Worm (Caenorhabditis elegans) whole organism, L2 larva: ENCODE data around the gene Y55F3BL.4.

Source experiments
- C34F6.9 ChIP-seq: fragments of 150-350 bp; optimal IDR thresholded peaks from 2 replicates; lab custom pipeline; 2014; ENCODE audit warnings: missing biosample characterization, missing genetic modification characterization
- R02D3.7 ChIP-seq: fragments of 150-350 bp; optimal IDR thresholded peaks from 2 replicates; lab custom pipeline; 2014; ENCODE audit warnings: missing biosample characterization, missing genetic modification characterization
- Y55F3AM.14 ChIP-seq: fragments of 200-800 bp; sonication (Bioruptor generic); optimal IDR thresholded peaks from 2 replicates; lab custom pipeline; 2018; ENCODE audit warnings: mild to moderate bottlenecking, missing genetic modification characterization, missing compliant biosample characterization
- alr-1 ChIP-seq: fragments of 150-350 bp; optimal IDR thresholded peaks from 2 replicates; lab custom pipeline; 2014; ENCODE audit warnings: missing biosample characterization, missing genetic modification characterization
- ama-1 ChIP-seq: fragments of 150-350 bp; optimal IDR thresholded peaks from 2 replicates; lab custom pipeline; 2018; ENCODE audit warnings: inconsistent platforms
- ceh-16 ChIP-seq: fragments of 150-350 bp; optimal IDR thresholded peaks from 2 replicates; lab custom pipeline; 2014; ENCODE audit warnings: missing biosample characterization, missing genetic modification characterization
- ceh-82 ChIP-seq: fragments of 150-350 bp; optimal IDR thresholded peaks from 2 replicates; lab custom pipeline; 2014; ENCODE audit warnings: missing biosample characterization, missing genetic modification characterization
- crh-2 ChIP-seq: sonication (generic microtip); optimal IDR thresholded peaks from 2 replicates; lab custom pipeline; 2017; ENCODE audit warnings: missing biosample characterization, missing genetic modification characterization
- dmd-4 ChIP-seq: sonication (generic microtip); optimal IDR thresholded peaks from 2 replicates; lab custom pipeline; 2017; ENCODE audit warnings: missing biosample characterization, missing genetic modification characterization
- egl-27 ChIP-seq: sonication (generic microtip); optimal IDR thresholded peaks from 3 replicates; lab custom pipeline; 2017; ENCODE audit warnings: missing biosample characterization, missing genetic modification reagents, missing genetic modification characterization
- elt-1 ChIP-seq: fragments of 150-350 bp; optimal IDR thresholded peaks from 2 replicates; lab custom pipeline; 2014; ENCODE audit warnings: missing biosample characterization, missing genetic modification characterization
- gmeb-1 ChIP-seq: fragments of 150-350 bp; optimal IDR thresholded peaks from 2 replicates; lab custom pipeline; 2014; ENCODE audit warnings: missing biosample characterization, missing genetic modification characterization
- lin-11 ChIP-seq: fragments of 150-350 bp; sonication (generic microtip); optimal IDR thresholded peaks from 2 replicates; lab custom pipeline; 2014; ENCODE audit warnings: missing biosample characterization, missing genetic modification characterization, inconsistent platforms, mixed read lengths
- lin-13 ChIP-seq: fragments of 150-350 bp; optimal IDR thresholded peaks from 2 replicates; lab custom pipeline; 2014; ENCODE audit warnings: missing biosample characterization, missing genetic modification reagents, missing genetic modification characterization
- lin-39 ChIP-seq: fragments of 150-350 bp; optimal IDR thresholded peaks from 2 replicates; lab custom pipeline; 2014; ENCODE audit warnings: missing biosample characterization, missing genetic modification reagents, missing genetic modification characterization
- lsy-2 ChIP-seq, 2 experiments: fragments of 150-350 bp in 1 of 2; sonication (generic microtip) in 1 of 2; optimal IDR thresholded peaks; 2 replicates each; lab custom pipeline; 2014 to 2017; ENCODE audit warnings: missing biosample characterization in 2 of 2, missing genetic modification characterization in 2 of 2
- mdl-1 ChIP-seq, 2 experiments: fragments of 150-350 bp in 1 of 2; sonication (generic microtip) in 1 of 2; optimal IDR thresholded peaks; 2 replicates each; lab custom pipeline; 2017; ENCODE audit warnings: missing biosample characterization in 2 of 2, missing genetic modification characterization in 2 of 2
- nhr-10 ChIP-seq: sonication (generic microtip); optimal IDR thresholded peaks from 2 replicates; lab custom pipeline; 2017; ENCODE audit warnings: missing biosample characterization, missing genetic modification characterization
- nhr-11 ChIP-seq: fragments of 150-350 bp; optimal IDR thresholded peaks from 2 replicates; lab custom pipeline; 2014; ENCODE audit warnings: missing biosample characterization, missing genetic modification characterization
- nhr-12 ChIP-seq: fragments of 150-350 bp; optimal IDR thresholded peaks from 2 replicates; lab custom pipeline; 2014; ENCODE audit warnings: missing biosample characterization, missing genetic modification characterization
- nhr-21 ChIP-seq: fragments of 150-350 bp; optimal IDR thresholded peaks from 2 replicates; lab custom pipeline; 2014; ENCODE audit warnings: missing biosample characterization, missing genetic modification characterization
- nhr-25 ChIP-seq: fragments of 150-350 bp; sonication (generic microtip); optimal IDR thresholded peaks from 3 replicates; lab custom pipeline; 2014; ENCODE audit warnings: missing biosample characterization, missing genetic modification characterization
- nhr-6 ChIP-seq: fragments of 150-350 bp; optimal IDR thresholded peaks from 2 replicates; lab custom pipeline; 2014; ENCODE audit warnings: missing biosample characterization, missing genetic modification characterization
- nhr-77 ChIP-seq: fragments of 150-350 bp; optimal IDR thresholded peaks from 2 replicates; lab custom pipeline; 2014; ENCODE audit warnings: missing biosample characterization, missing genetic modification characterization
- peb-1 ChIP-seq: fragments of 150-350 bp; optimal IDR thresholded peaks from 2 replicates; lab custom pipeline; 2014; ENCODE audit warnings: missing biosample characterization, missing genetic modification characterization
- sem-4 ChIP-seq: fragments of 150-350 bp; optimal IDR thresholded peaks from 2 replicates; lab custom pipeline; 2014; ENCODE audit warnings: missing biosample characterization, missing genetic modification reagents, missing genetic modification characterization
- skn-1 ChIP-seq: sonication (generic microtip); optimal IDR thresholded peaks from 2 replicates; lab custom pipeline; 2017; ENCODE audit warnings: missing biosample characterization, missing genetic modification characterization
- sma-3 ChIP-seq: sonication (generic microtip); optimal IDR thresholded peaks from 2 replicates; lab custom pipeline; 2016; ENCODE audit warnings: missing genetic modification reagents, missing genetic modification characterization, missing compliant biosample characterization
- sma-9 ChIP-seq, 2 experiments: fragments of 150-350 bp in 1 of 2; sonication (generic microtip) in 1 of 2; optimal IDR thresholded peaks; 2 replicates each; lab custom pipeline; 2014 to 2016; ENCODE audit warnings: missing genetic modification characterization in 2 of 2, mild to moderate bottlenecking in 1 of 2, missing biosample characterization in 1 of 2, missing compliant biosample characterization in 1 of 2, missing genetic modification reagents in 1 of 2, moderate library complexity in 1 of 2
- unc-39 ChIP-seq: fragments of 150-350 bp; optimal IDR thresholded peaks from 2 replicates; lab custom pipeline; 2014; ENCODE audit warnings: missing biosample characterization, missing genetic modification characterization
- unc-55 ChIP-seq: fragments of 150-350 bp; sonication (generic microtip); optimal IDR thresholded peaks from 3 replicates; lab custom pipeline; 2014; ENCODE audit warnings: missing biosample characterization, missing genetic modification reagents, missing genetic modification characterization
- unc-62 ChIP-seq: fragments of 150-350 bp; optimal IDR thresholded peaks from 2 replicates; lab custom pipeline; 2014; ENCODE audit warnings: missing biosample characterization, missing genetic modification reagents, missing genetic modification characterization
- zag-1 ChIP-seq: fragments of 150-350 bp; optimal IDR thresholded peaks from 2 replicates; lab custom pipeline; 2014; ENCODE audit warnings: missing biosample characterization, missing genetic modification characterization
- ztf-11 ChIP-seq: sonication (generic microtip); optimal IDR thresholded peaks from 2 replicates; lab custom pipeline; 2017; ENCODE audit warnings: missing biosample characterization, missing genetic modification characterization

Gene Y55F3BL.4

DNA sequence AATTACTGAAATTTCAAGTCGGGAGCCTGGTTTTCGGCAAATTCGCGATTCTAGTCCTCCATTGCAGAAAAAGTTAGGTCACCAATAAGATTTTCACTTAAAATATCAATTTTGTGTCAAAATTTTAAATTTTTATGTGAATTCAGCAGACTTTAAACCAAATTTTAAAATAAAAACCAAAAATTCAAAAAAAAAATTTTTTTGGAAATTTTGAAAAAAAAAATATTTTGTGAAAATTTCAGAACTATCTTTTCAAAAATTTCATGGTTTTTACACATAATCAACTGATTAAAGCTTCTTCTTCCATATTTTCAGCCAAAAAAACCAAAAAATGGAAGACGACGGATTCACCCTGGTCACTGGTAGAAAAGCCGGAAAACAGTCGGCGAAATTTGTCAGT lies at the start of gene Y55F3BL.4:
Y55F3BL.4 (plus strand) TSS at position 301 of the 400 bp plus-strand sequence.
- no peak for TF ChIP-seq nhr-10
- no peak for TF ChIP-seq zag-1 (tag; lab: Kevin White, UChicago)
- TF ChIP-seq mdl-1 (tag; optimal IDR thresholded peaks at IDR 0.05; lab: Kevin White, UChicago), result no peak
- no peak for TF ChIP-seq ceh-82
- no peak for TF ChIP-seq ama-1 (lab: Kevin White, UChicago)
- TF ChIP-seq egl-27 (tag; lab: Kevin White, UChicago), result no peak
- no peak for TF ChIP-seq nhr-11
- TF ChIP-seq lin-39, result no peak
- no peak for TF ChIP-seq sem-4 (tag; lab: Kevin White, UChicago)
- TF ChIP-seq sma-9 (GFP tag; optimal IDR thresholded peaks at IDR 0.05; lab: Kevin White, UChicago), result no peak
- no peak for TF ChIP-seq sma-9 (tag; optimal IDR thresholded peaks at IDR 0.05; lab: Kevin White, UChicago)
- TF ChIP-seq peb-1, result no peak
- no peak for TF ChIP-seq elt-1
- no peak for TF ChIP-seq nhr-25 (tag; lab: Kevin White, UChicago)
- TF ChIP-seq dmd-4 (tag; lab: Kevin White, UChicago), result no peak

DNA sequence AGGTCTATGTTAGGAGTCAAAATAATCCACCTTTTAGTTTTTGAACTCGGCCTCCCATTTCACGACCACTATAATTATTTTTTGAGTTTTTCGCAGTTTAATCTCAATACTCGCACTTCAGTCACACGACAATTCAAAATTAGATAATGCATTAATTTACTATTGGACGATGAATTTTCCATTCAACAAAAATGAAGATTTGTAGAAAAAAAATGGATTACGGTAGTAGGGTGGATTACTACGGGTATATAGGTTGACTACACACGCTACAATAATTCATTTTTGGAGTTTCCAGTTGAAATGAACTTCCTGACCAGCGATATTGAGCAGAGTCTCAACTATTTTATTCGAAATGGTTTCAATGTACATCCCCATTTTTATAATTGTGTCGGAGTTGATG lies 48.5 kb upstream of the Y55F3BL.4 start, which contains the start of gene srt-23:
srt-23 (plus strand) TSS at position 301 of the 400 bp plus-strand sequence.
- no peak for TF ChIP-seq nhr-12 (tag; lab: Kevin White, UChicago)
- TF ChIP-seq nhr-11, result no peak
- TF ChIP-seq nhr-21 (tag; lab: Kevin White, UChicago), result no peak
- no peak for TF ChIP-seq lin-11 (tag; lab: Kevin White, UChicago)
- TF ChIP-seq R02D3.7 (tag; lab: Kevin White, UChicago), result no peak

DNA sequence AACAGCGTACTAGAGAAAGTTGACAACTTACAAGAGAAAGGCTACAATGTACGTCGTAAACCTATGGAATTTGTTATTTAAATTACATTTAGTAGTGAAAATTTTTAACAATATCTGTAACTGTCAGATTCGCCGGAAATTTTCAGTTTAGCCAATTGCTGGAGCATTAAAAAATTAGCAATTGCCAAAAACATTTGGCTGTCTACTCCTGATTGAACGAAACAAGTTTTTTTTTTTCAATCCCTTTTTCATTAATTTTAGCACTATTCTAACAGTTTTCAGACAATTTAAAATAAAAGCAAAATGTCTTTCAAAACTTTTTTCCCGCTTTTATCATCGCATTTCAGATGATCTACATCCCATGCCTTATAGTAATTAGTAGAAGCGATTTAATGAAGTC lies 47.9 kb upstream of the Y55F3BL.4 start:
- TF ChIP-seq skn-1 (tag; lab: Kevin White, UChicago), result no peak
- no peak for TF ChIP-seq ztf-11 (tag; lab: Kevin White, UChicago)
- no peak for TF ChIP-seq lin-13 (GFP tag; lab: Kevin White, UChicago)
- TF ChIP-seq gmeb-1 (tag; lab: Kevin White, UChicago), result no peak
- TF ChIP-seq nhr-6 (tag; lab: Kevin White, UChicago), result no peak
- TF ChIP-seq dmd-4 (tag; lab: Kevin White, UChicago), result no peak
- TF ChIP-seq ceh-82, result no peak
- TF ChIP-seq alr-1, result no peak
- TF ChIP-seq nhr-12 (tag; lab: Kevin White, UChicago), result no peak
- TF ChIP-seq ceh-16 (tag; lab: Kevin White, UChicago), result no peak
- no peak for TF ChIP-seq unc-62 (GFP tag; lab: Kevin White, UChicago)
- TF ChIP-seq sma-9 (GFP tag; optimal IDR thresholded peaks at IDR 0.05; lab: Kevin White, UChicago), result no peak
- no peak for TF ChIP-seq sma-9 (tag; optimal IDR thresholded peaks at IDR 0.05; lab: Kevin White, UChicago)
- TF ChIP-seq nhr-11, result no peak
- TF ChIP-seq lsy-2 (tag; optimal IDR thresholded peaks at IDR 0.05; lab: Kevin White, UChicago), result no peak
- no peak for TF ChIP-seq ama-1 (lab: Kevin White, UChicago)
- no peak for TF ChIP-seq sma-3

DNA sequence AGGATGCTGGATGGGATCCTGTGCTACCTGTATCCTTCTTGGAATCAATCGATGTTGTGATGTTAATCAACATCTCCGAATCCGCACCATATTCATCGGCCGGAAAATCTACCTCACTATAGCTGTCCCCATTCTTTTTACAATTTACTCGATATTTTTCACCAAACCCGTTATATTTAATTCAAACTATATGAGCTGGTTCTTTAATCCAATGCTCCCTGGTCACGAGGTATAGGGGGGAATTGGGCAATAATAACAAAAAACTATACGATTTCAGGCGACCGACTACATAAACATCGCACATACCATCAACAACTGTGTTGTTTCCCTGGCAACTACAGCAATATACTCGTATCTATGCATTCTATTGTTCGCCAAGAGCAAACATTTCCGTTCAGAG lies 47.4 kb upstream of the Y55F3BL.4 start:
- no peak for TF ChIP-seq C34F6.9
- no peak for TF ChIP-seq ceh-16 (tag; lab: Kevin White, UChicago)
- no peak for TF ChIP-seq nhr-77 (tag; lab: Kevin White, UChicago)
- TF ChIP-seq lsy-2 (tag; optimal IDR thresholded peaks at IDR 0.05; lab: Kevin White, UChicago), result no peak
- no peak for TF ChIP-seq egl-27 (tag; lab: Kevin White, UChicago)
- TF ChIP-seq lin-39, result no peak
- TF ChIP-seq ama-1 (lab: Kevin White, UChicago), result no peak

DNA sequence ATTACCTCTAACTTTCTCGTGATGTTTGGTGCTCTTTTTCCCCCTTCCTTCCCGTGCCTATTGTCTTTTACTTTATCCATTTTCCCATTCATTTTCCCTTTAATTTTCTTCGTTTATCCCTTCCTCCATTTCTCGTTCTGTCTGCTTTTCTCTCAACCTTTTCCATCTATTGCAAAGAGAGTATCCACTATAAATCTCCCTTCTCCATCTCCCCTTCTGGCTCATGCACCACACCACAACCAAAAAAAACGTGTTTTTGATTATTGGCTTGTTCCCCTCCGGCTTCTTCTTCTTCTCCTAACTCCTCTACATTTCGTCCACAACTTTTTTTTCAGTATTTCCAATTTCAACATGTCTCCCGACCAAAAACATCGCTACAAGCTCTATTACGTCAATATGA lies 44.6 kb upstream of the Y55F3BL.4 start, which contains the start of gene gst-40:
gst-40 (plus strand) TSS at position 236 of the 400 bp plus-strand sequence.
- TF ChIP-seq unc-55 (GFP tag; lab: Kevin White, UChicago) (peak; percentile 23), ztf-11 (tag; lab: Kevin White, UChicago) (no peak)

DNA sequence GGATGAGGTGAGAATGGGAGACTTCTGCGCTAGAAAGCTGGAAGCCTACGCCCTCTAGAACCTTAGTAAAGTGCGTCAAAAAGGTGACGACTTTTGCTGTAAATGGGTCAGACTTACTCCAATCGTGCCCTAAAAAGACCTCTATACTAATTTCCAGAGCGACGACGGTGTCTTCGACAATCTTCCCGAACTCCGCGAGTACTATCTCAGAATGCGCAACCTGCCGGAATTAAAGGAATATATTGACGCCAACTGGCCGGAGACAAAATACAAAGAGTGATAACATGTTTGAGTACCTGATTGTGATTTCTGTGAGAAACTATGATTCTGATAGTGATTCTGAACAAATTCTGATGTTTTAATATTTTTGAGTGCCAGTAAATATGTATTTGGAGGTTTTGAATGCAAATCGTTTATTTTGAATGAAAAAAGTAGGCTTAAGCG lies 42.9 kb upstream of the Y55F3BL.4 start:
- TF ChIP-seq sma-3 (peak; percentile 78), zag-1 (tag; lab: Kevin White, UChicago) (no peak), Y55F3AM.14 (GFP tag; lab: Kevin White, UChicago) (no peak), unc-39 (tag; lab: Kevin White, UChicago) (no peak), crh-2 (tag; lab: Kevin White, UChicago) (peak; percentile 19), sma-9 (GFP tag; optimal IDR thresholded peaks at IDR 0.05; lab: Kevin White, UChicago) (peak; percentile 13), sma-9 (tag; optimal IDR thresholded peaks at IDR 0.05; lab: Kevin White, UChicago) (no peak), ama-1 (lab: Kevin White, UChicago) (peak; percentile 80), nhr-10 (no peak), nhr-21 (tag; lab: Kevin White, UChicago) (peak; percentile 26)
